2 fruit fly cellular contexts compared by ENCODE assay signal in genomic region chr3R:8561522-8561921, dm6.
TF ChIP-seq lines count a peak whose summit lies in the region.

Gene pch2, minus strand, starts transcription at chr3R:8561764.

- TF ChIP-seq CTCF in whole organism, embryonic (GFP tag; optimal IDR thresholded peaks at IDR 0.05; lab: Kevin White, UChicago) = no peak

TF ChIP-seq in whole organism, embryonic, 481 proteins besides CTCF, POLR2A, EP300 and RAD21:
- TF ChIP-seq CG1529 (GFP tag; optimal IDR thresholded peaks at IDR 0.05; lab: Kevin White, UChicago) (no peak), disco-r (GFP tag; optimal IDR thresholded peaks at IDR 0.05; lab: Kevin White, UChicago) (no peak), insv (GFP tag; optimal IDR thresholded peaks at IDR 0.05; lab: Kevin White, UChicago) (no peak), gfzf (GFP tag; optimal IDR thresholded peaks at IDR 0.05; lab: Kevin White, UChicago) (peak; percentile 55), scrt (GFP tag; optimal IDR thresholded peaks at IDR 0.05; lab: Kevin White, UChicago) (peak; percentile 35), sens (GFP tag; lab: Kevin White, UChicago) (peak; percentile 11), dmrt99B (tag; optimal IDR thresholded peaks at IDR 0.05; lab: Kevin White, UChicago) (no peak), croc (GFP tag; conservative IDR thresholded peaks at IDR 0.05; lab: Robert Waterston, UW) (no peak), sna (GFP tag; IDR thresholded peaks at IDR 0.05; lab: Robert Waterston, UW; ENCODE audit: partially characterized antibody) (no peak), CG32532 (GFP tag; IDR thresholded peaks at IDR 0.05; lab: Robert Waterston, UW) (no peak), Dad (GFP tag; optimal IDR thresholded peaks at IDR 0.05; lab: Kevin White, UChicago) (no peak), bbx (GFP tag; IDR thresholded peaks at IDR 0.05; lab: Robert Waterston, UW; ENCODE audit: partially characterized antibody) (no peak), br (optimal IDR thresholded peaks at IDR 0.05; lab: Kevin White, UChicago) (no peak), esg (GFP tag; conservative IDR thresholded peaks at IDR 0.05; lab: Robert Waterston, UW) (no peak), CG10543 (GFP tag; optimal IDR thresholded peaks at IDR 0.05; lab: Kevin White, UChicago) (no peak), oc (tag; optimal IDR thresholded peaks at IDR 0.05; lab: Kevin White, UChicago) (no peak), cas (GFP tag; IDR thresholded peaks at IDR 0.05; lab: Robert Waterston, UW) (no peak), Fer3 (tag; optimal IDR thresholded peaks at IDR 0.05; lab: Kevin White, UChicago) (no peak), CG6254 (GFP tag; optimal IDR thresholded peaks at IDR 0.05; lab: Kevin White, UChicago) (no peak), mirr (GFP tag; optimal IDR thresholded peaks at IDR 0.05; lab: Kevin White, UChicago) (no peak), Gug (GFP tag; IDR thresholded peaks at IDR 0.05; lab: Robert Waterston, UW) (no peak), NC2α (GFP tag; optimal IDR thresholded peaks at IDR 0.05; lab: Kevin White, UChicago) (no peak), aop (GFP tag; IDR thresholded peaks at IDR 0.05; lab: Robert Waterston, UW) (no peak), pzg (GFP tag; optimal IDR thresholded peaks at IDR 0.05; lab: Kevin White, UChicago) (peak; percentile 16), gsb (GFP tag; IDR thresholded peaks at IDR 0.05; lab: Robert Waterston, UW) (no peak), CG2889 (GFP tag; IDR thresholded peaks at IDR 0.05; lab: Robert Waterston, UW) (no peak), Dp (GFP tag; optimal IDR thresholded peaks at IDR 0.05; lab: Kevin White, UChicago) (peak; percentile 66), hth (optimal IDR thresholded peaks at IDR 0.05; lab: Kevin White, UChicago) (no peak), CG9797 (GFP tag; optimal IDR thresholded peaks at IDR 0.05; lab: Kevin White, UChicago) (peak; percentile 28), Hmx (GFP tag; optimal IDR thresholded peaks at IDR 0.05; lab: Kevin White, UChicago) (no peak), CG6272 (GFP tag; IDR thresholded peaks at IDR 0.05; lab: Robert Waterston, UW) (no peak), klu (GFP tag; IDR thresholded peaks at IDR 0.05; lab: Robert Waterston, UW) (no peak), grau (tag; optimal IDR thresholded peaks at IDR 0.05; lab: Kevin White, UChicago) (no peak), dmrt11E (tag; optimal IDR thresholded peaks at IDR 0.05; lab: Kevin White, UChicago) (no peak), CG3163 (GFP tag; optimal IDR thresholded peaks at IDR 0.05; lab: Kevin White, UChicago) (no peak), CG10366 (GFP tag; IDR thresholded peaks at IDR 0.05; lab: Robert Waterston, UW) (no peak), CG6791 (GFP tag; IDR thresholded peaks at IDR 0.05; lab: Robert Waterston, UW; ENCODE audit: partially characterized antibody) (no peak), Fer1 (GFP tag; optimal IDR thresholded peaks at IDR 0.05; lab: Kevin White, UChicago) (no peak), p53 (GFP tag; optimal IDR thresholded peaks at IDR 0.05; lab: Kevin White, UChicago) (no peak), jumu (GFP tag; optimal IDR thresholded peaks at IDR 0.05; lab: Kevin White, UChicago) (no peak), zfh1 (GFP tag; IDR thresholded peaks at IDR 0.05; lab: Robert Waterston, UW) (no peak), E2f2 (GFP tag; IDR thresholded peaks at IDR 0.05; lab: Robert Waterston, UW) (peak; percentile 76), sima (GFP tag; optimal IDR thresholded peaks at IDR 0.05; lab: Kevin White, UChicago) (no peak), CG4730 (GFP tag; IDR thresholded peaks at IDR 0.05; lab: Robert Waterston, UW) (no peak), bab2 (GFP tag; optimal IDR thresholded peaks at IDR 0.05; lab: Kevin White, UChicago) (no peak)

TF ChIP-seq in whole organism, prepupa, 60 proteins besides CTCF, POLR2A, EP300 and RAD21:
- no peak for TF ChIP-seq Smox (GFP tag; optimal IDR thresholded peaks at IDR 0.05; lab: Kevin White, UChicago)
- TF ChIP-seq Sox14 (GFP tag; optimal IDR thresholded peaks at IDR 0.05; lab: Kevin White, UChicago) = peak; percentile 73
- peak; percentile 66 for TF ChIP-seq dsx (GFP tag; optimal IDR thresholded peaks at IDR 0.05; lab: Kevin White, UChicago; ENCODE audit: poor library complexity, severe bottlenecking)
